Worm (Caenorhabditis elegans) whole organism, young adult: ENCODE results near the gene W01D2.6.
"Not testable (repeated sequence)": the region's sequence is repeated elsewhere in the genome, so short reads cannot be mapped to it uniquely, and the experiment has no call there.

Source experiments
- C17E4.6 ChIP-seq: fragments of 200-800 bp; sonication (Bioruptor generic); IDR thresholded peaks from 2 replicates; pipeline ENCODE4 v1.3.6; 2022; ENCODE audit warnings: missing genetic modification reagents, missing genetic modification characterization, missing compliant biosample characterization
- D2030.7 ChIP-seq: fragments of 200-800 bp; sonication (Bioruptor generic); IDR thresholded peaks from 2 replicates; pipeline ENCODE4 v1.3.6; 2022; ENCODE audit warnings: missing genetic modification reagents, missing genetic modification characterization, missing compliant biosample characterization
- akir-1 ChIP-seq: fragments of 200-800 bp; sonication (Bioruptor generic); optimal IDR thresholded peaks from 2 replicates; lab custom pipeline; 2018; ENCODE audit warnings: mild to moderate bottlenecking, missing genetic modification characterization, moderate library complexity, missing compliant biosample characterization
- ama-1 ChIP-seq, 3 experiments: fragments of 150-350 bp in 1 of 3; sonication (generic microtip) in 2 of 3; optimal IDR thresholded peaks; 2 replicates each; lab custom pipeline; 2014 to 2018; ENCODE audit warnings: missing biosample characterization in 2 of 3, missing genetic modification characterization in 2 of 3, missing genetic modification reagents in 2 of 3
- dpl-1 ChIP-seq: fragments of 150-350 bp; optimal IDR thresholded peaks from 2 replicates; lab custom pipeline; 2014; ENCODE audit warnings: missing biosample characterization, missing genetic modification reagents, missing genetic modification characterization
- nfya-1 ChIP-seq: sonication (generic microtip); optimal IDR thresholded peaks from 2 replicates; lab custom pipeline; 2017; ENCODE audit warnings: antibody characterized with exemption, missing compliant biosample characterization, missing genetic modification characterization, borderline replicate concordance; ENCODE audit not compliant: insufficient read depth
- snpc-4 ChIP-seq, 5 experiments: fragments of 150-350 bp in 1 of 5; sonication (generic microtip) in 4 of 5; optimal IDR thresholded peaks; 2 replicates each; lab custom pipeline; 2014 to 2018; ENCODE audit warnings: missing genetic modification characterization in 5 of 5, missing biosample characterization in 3 of 5, antibody characterized with exemption in 2 of 5, mild to moderate bottlenecking in 2 of 5, missing compliant biosample characterization in 2 of 5, missing genotype in 2 of 5, moderate library complexity in 2 of 5, missing genetic modification reagents in 1 of 5

DNA sequence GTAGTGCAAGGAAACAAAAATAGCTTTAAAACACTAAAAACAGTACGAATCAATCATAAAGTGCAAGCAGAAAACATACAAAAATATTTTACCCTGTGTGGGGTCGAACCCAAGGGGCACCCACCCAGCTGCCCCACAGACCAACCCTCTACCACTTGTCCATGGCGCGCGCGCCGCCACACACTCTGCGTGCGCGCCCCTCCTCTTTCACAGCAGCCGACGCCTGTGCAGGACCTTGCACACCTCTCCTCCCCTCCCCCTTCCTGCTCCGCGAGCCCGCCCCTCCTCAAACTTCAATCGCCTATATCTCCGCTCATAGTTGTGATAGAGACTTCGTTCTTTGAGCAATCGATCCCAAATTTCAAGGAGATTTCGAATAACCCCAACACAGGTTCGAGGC is 46.3 kb upstream of the W01D2.6 start:
- TF ChIP-seq D2030.7, result peak; percentile 95
- not testable (repeated sequence) for TF ChIP-seq nfya-1 (tag; lab: Kevin White, UChicago); snpc-4 (GFP tag; optimal IDR thresholded peaks at IDR 0.05; lab: Kevin White, UChicago); C17E4.6 (GFP tag; lab: Robert Waterston, UW); ama-1 (optimal IDR thresholded peaks at IDR 0.05; lab: Kevin White, UChicago); ama-1 (GFP tag; optimal IDR thresholded peaks at IDR 0.05; lab: Kevin White, UChicago); akir-1 (GFP tag; lab: Kevin White, UChicago); dpl-1 (GFP tag; lab: Kevin White, UChicago)
- TF ChIP-seq snpc-4 (tag; optimal IDR thresholded peaks at IDR 0.05; lab: Kevin White, UChicago), result peak in 1 of 4 experiments; percentile 68
